Worm (Caenorhabditis elegans) whole organism, young adult: ENCODE results near the gene Y39B6A.33.

ENCODE experiments used
- Y95B8A.8 ChIP-seq: fragments of 200-800 bp; sonication (Bioruptor generic); IDR thresholded peaks from 2 replicates; pipeline ENCODE4 v1.3.6; 2022; ENCODE audit warnings: missing genetic modification reagents, missing genetic modification characterization, missing compliant biosample characterization
- ama-1 ChIP-seq, 3 experiments: fragments of 150-350 bp in 1 of 3; sonication (generic microtip) in 2 of 3; optimal IDR thresholded peaks; 2 replicates each; lab custom pipeline; 2014 to 2018; ENCODE audit warnings: missing biosample characterization in 2 of 3, missing genetic modification characterization in 2 of 3, missing genetic modification reagents in 2 of 3
- egrh-3 ChIP-seq: fragments of 200-800 bp; sonication (Bioruptor generic); IDR thresholded peaks from 2 replicates; pipeline ENCODE4 v1.3.6; 2022; ENCODE audit warnings: missing genetic modification reagents, missing genetic modification characterization, missing compliant biosample characterization
- lir-1 ChIP-seq: fragments of 200-800 bp; sonication (Bioruptor generic); conservative IDR thresholded peaks from 2 replicates; pipeline ENCODE4 v1.3.6; 2022; ENCODE audit warnings: missing genetic modification reagents, missing genetic modification characterization, missing compliant biosample characterization
- madf-10 ChIP-seq: sonication (generic microtip); optimal IDR thresholded peaks from 2 replicates; lab custom pipeline; 2016; ENCODE audit warnings: mild to moderate bottlenecking, missing genetic modification characterization, missing compliant biosample characterization
- mcd-1 ChIP-seq: fragments of 200-800 bp; sonication (Bioruptor generic); IDR thresholded peaks from 2 replicates; pipeline ENCODE4 v1.3.6; 2022; ENCODE audit warnings: missing genetic modification reagents, missing genetic modification characterization, missing compliant biosample characterization
- nfya-1 ChIP-seq: sonication (generic microtip); optimal IDR thresholded peaks from 2 replicates; lab custom pipeline; 2017; ENCODE audit warnings: antibody characterized with exemption, missing compliant biosample characterization, missing genetic modification characterization, borderline replicate concordance; ENCODE audit not compliant: insufficient read depth
- nhr-27 ChIP-seq: fragments of 200-800 bp; sonication (Bioruptor generic); optimal IDR thresholded peaks from 2 replicates; lab custom pipeline; 2018; ENCODE audit warnings: mild to moderate bottlenecking, missing genetic modification characterization, moderate library complexity, missing compliant biosample characterization
- snpc-3.4 ChIP-seq: sonication (generic microtip); optimal IDR thresholded peaks from 2 replicates; lab custom pipeline; 2017; ENCODE audit warnings: missing genetic modification characterization, mild to moderate bottlenecking, missing compliant biosample characterization, antibody characterized with exemption, moderate library complexity, missing genotype, missing genetic modification reagents
- snpc-4 ChIP-seq, 5 experiments: fragments of 150-350 bp in 1 of 5; sonication (generic microtip) in 4 of 5; optimal IDR thresholded peaks; 2 replicates each; lab custom pipeline; 2014 to 2018; ENCODE audit warnings: missing genetic modification characterization in 5 of 5, missing biosample characterization in 3 of 5, antibody characterized with exemption in 2 of 5, mild to moderate bottlenecking in 2 of 5, missing compliant biosample characterization in 2 of 5, missing genotype in 2 of 5, moderate library complexity in 2 of 5, missing genetic modification reagents in 1 of 5
- ztf-22 ChIP-seq: fragments of 200-800 bp; sonication (Bioruptor generic); optimal IDR thresholded peaks from 2 replicates; lab custom pipeline; 2018; ENCODE audit warnings: mild to moderate bottlenecking, missing genetic modification characterization, moderate library complexity, missing compliant biosample characterization
- ztf-28 ChIP-seq: fragments of 200-800 bp; sonication (Bioruptor generic); IDR thresholded peaks from 2 replicates; pipeline ENCODE4 v1.3.6; 2022; ENCODE audit warnings: missing genetic modification reagents, missing genetic modification characterization, missing compliant biosample characterization

DNA sequence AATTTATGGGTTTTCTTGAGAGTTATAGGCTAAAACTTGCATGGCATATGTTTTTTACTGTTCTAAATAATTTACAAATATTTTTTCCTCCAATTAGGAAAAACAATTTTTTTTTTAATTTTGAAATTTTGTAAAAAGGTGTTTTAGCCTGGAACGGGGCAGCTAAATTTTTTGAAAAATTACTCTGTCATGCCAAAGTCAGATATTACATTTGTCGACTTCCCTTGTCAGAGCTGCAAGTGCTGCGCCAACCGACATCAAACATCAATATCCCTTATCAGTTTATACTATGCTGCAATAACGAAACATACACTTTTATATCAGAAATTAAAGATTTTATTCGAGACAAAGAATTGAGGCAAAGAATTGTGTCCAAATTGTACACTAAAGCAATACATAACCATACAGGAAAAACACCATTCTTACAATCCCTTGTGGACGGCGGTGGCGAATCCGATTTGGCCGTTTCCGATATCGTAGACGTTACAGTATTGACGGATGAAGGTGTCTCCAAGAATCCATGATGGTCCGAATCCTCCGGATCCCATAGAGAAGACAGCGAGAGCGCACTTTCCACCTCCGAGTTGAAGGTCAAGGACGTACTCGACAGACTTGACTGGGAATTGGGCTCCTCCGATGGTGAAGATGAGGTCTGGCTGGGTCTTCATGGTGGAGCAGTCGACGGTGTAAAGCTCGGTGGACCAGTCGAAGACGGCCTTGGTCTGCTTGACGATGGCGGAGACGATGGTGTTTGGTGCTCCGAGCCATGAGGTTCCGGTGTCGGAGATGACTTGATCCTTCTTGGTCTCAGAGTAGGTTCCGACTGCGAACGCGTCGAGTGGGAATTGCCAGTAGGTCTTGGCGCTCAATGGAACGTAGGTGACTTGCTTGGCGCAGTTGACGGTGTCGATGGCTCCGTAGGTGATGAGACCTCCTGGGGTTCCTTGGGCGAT lies 47.7 kb downstream of the Y39B6A.33 start:
- TF ChIP-seq ztf-28 (GFP tag; lab: Robert Waterston, UW), result no peak
- TF ChIP-seq ama-1 (optimal IDR thresholded peaks at IDR 0.05; lab: Kevin White, UChicago), result no peak
- no peak for TF ChIP-seq ama-1 (GFP tag; optimal IDR thresholded peaks at IDR 0.05; lab: Kevin White, UChicago)
- no peak for TF ChIP-seq snpc-4 (GFP tag; optimal IDR thresholded peaks at IDR 0.05; lab: Kevin White, UChicago)
- no peak for TF ChIP-seq snpc-4 (tag; optimal IDR thresholded peaks at IDR 0.05; lab: Kevin White, UChicago)
- TF ChIP-seq ztf-22 (GFP tag; lab: Kevin White, UChicago), result no peak
- TF ChIP-seq nhr-27 (tag; lab: Kevin White, UChicago), result no peak
- no peak for TF ChIP-seq lir-1
- TF ChIP-seq madf-10 (tag; lab: Kevin White, UChicago), result peak; percentile 24
- no peak for TF ChIP-seq egrh-3
- TF ChIP-seq Y95B8A.8 (GFP tag; lab: Robert Waterston, UW), result 0 out of 2 replicates have a peak, but pooled peaks have one; percentile 50
- no peak for TF ChIP-seq nfya-1 (tag; lab: Kevin White, UChicago)
- no peak for TF ChIP-seq mcd-1 (GFP tag; lab: Robert Waterston, UW)
- no peak for TF ChIP-seq snpc-3.4 (tag; lab: Kevin White, UChicago)
